Worm (Caenorhabditis elegans): ENCODE data around the gene B0034.5.

- no peak for TF ChIP-seq nhr-76 (tag; optimal IDR thresholded peaks at IDR 0.05)
- TF ChIP-seq drap-1 (GFP tag; optimal IDR thresholded peaks at IDR 0.05), result no peak
- TF ChIP-seq ztf-11 (tag; optimal IDR thresholded peaks at IDR 0.05), result no peak
- no peak for TF ChIP-seq nhr-12 (tag; optimal IDR thresholded peaks at IDR 0.05)
- TF ChIP-seq unc-62 (GFP tag; optimal IDR thresholded peaks at IDR 0.05), result no peak
- no peak for TF ChIP-seq pha-4 (tag; optimal IDR thresholded peaks at IDR 0.05)
- TF ChIP-seq nhr-2 (tag; optimal IDR thresholded peaks at IDR 0.05), result no peak
- TF ChIP-seq unc-39 (tag; optimal IDR thresholded peaks at IDR 0.05), result no peak
- TF ChIP-seq elt-3 (tag; optimal IDR thresholded peaks at IDR 0.05), result no peak
- no peak for TF ChIP-seq M03D4.4 (tag; optimal IDR thresholded peaks at IDR 0.05)
- TF ChIP-seq lin-13 (tag; optimal IDR thresholded peaks at IDR 0.05), result no peak
- no peak for TF ChIP-seq nhr-237 (tag; optimal IDR thresholded peaks at IDR 0.05)
- TF ChIP-seq snpc-4 (tag; optimal IDR thresholded peaks at IDR 0.05), result no peak
These were observed 6.7 kb downstream of the B0034.5 start, which contains the start of gene B0034.1 for ce11 chrII:5968037-5968436.
